Worm (Caenorhabditis elegans): ENCODE measurements around the gene sru-4.

DNA sequence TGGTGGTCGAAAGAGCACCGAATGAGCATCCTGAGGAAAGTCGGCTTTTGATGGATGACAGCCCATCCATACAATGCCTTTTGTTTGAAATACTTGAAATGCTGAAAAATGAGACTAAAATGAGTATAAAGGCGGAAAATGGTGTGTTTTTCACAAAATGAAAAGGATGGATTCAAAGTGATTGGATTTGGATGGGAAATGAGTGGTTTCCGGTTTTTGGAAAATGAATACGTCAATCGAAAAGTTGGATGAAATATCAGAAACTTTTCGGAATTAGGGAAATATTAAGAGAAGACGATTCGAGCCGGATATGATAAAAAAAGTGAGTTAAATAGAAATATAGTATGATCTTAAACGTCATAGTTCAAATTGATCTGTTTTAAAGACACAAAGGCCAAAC lies 30.8 kb upstream of the sru-4 start, which contains the start of gene F38E11.6:
- TF ChIP-seq unc-39 (tag; optimal IDR thresholded peaks at IDR 0.05) = no peak
- no peak for TF ChIP-seq nhr-237 (tag; optimal IDR thresholded peaks at IDR 0.05)
- TF ChIP-seq zag-1 (tag; optimal IDR thresholded peaks at IDR 0.05) = no peak
- no peak for TF ChIP-seq rbr-2 (tag; optimal IDR thresholded peaks at IDR 0.05)
- TF ChIP-seq F44E2.7 (GFP tag; IDR thresholded peaks at IDR 0.05) = no peak
- no peak for TF ChIP-seq daf-12 (tag; optimal IDR thresholded peaks at IDR 0.05)
- TF ChIP-seq ama-1 (optimal IDR thresholded peaks at IDR 0.05) = no peak
- no peak for TF ChIP-seq Y75B8A.6 (GFP tag; IDR thresholded peaks at IDR 0.05)
- TF ChIP-seq snpc-4 (tag; optimal IDR thresholded peaks at IDR 0.05) = no peak
- TF ChIP-seq hlh-11 (tag; optimal IDR thresholded peaks at IDR 0.05) = no peak
- TF ChIP-seq pha-4 (GFP tag; IDR thresholded peaks at IDR 0.05) = no peak
- TF ChIP-seq pha-4 (tag; optimal IDR thresholded peaks at IDR 0.05) = no peak
- no peak for TF ChIP-seq lsy-2 (tag; optimal IDR thresholded peaks at IDR 0.05)
- no peak for TF ChIP-seq vab-7 (GFP tag; IDR thresholded peaks at IDR 0.05)
- TF ChIP-seq R02D3.7 (tag; optimal IDR thresholded peaks at IDR 0.05) = no peak

Data from whole organism, L4 larva.